Worm (Caenorhabditis elegans) whole organism, late embryonic: ENCODE results near the gene T10B10.8.

Experiments
- F13H6.1 ChIP-seq: sonication (generic microtip); optimal IDR thresholded peaks from 2 replicates; lab custom pipeline; 2016; ENCODE audit warnings: missing genetic modification characterization, missing compliant biosample characterization
- K02D7.2 ChIP-seq: sonication (generic microtip); optimal IDR thresholded peaks from 2 replicates; lab custom pipeline; 2017; ENCODE audit warnings: mild to moderate bottlenecking, missing genetic modification characterization, missing compliant biosample characterization
- ceh-19 ChIP-seq: fragments of 200-800 bp; sonication (Bioruptor generic); optimal IDR thresholded peaks from 2 replicates; lab custom pipeline; 2018; ENCODE audit warnings: mild to moderate bottlenecking, missing genetic modification characterization, missing compliant biosample characterization
- ceh-22 ChIP-seq: sonication (generic microtip); optimal IDR thresholded peaks from 2 replicates; lab custom pipeline; 2017; ENCODE audit warnings: missing biosample characterization, missing genetic modification characterization
- ceh-45 ChIP-seq: fragments of 200-800 bp; sonication (Bioruptor generic); IDR thresholded peaks from 2 replicates; pipeline ENCODE4 v1.3.6; 2022; ENCODE audit warnings: missing genetic modification reagents, missing genetic modification characterization, missing compliant biosample characterization
- gmeb-2 ChIP-seq: sonication (generic microtip); optimal IDR thresholded peaks from 2 replicates; lab custom pipeline; 2016; ENCODE audit warnings: missing genetic modification characterization, inconsistent platforms, missing compliant biosample characterization
- lim-6 ChIP-seq: sonication (generic microtip); optimal IDR thresholded peaks from 2 replicates; lab custom pipeline; 2016; ENCODE audit warnings: missing genetic modification characterization, missing compliant biosample characterization
- nhr-11 ChIP-seq: fragments of 150-350 bp; optimal IDR thresholded peaks from 2 replicates; lab custom pipeline; 2014; ENCODE audit warnings: missing biosample characterization, missing genetic modification characterization
- nhr-232 ChIP-seq: sonication (generic microtip); optimal IDR thresholded peaks from 2 replicates; lab custom pipeline; 2016; ENCODE audit warnings: missing genetic modification characterization, missing compliant biosample characterization
- pha-4 ChIP-seq: fragments of 150-350 bp; optimal IDR thresholded peaks from 2 replicates; lab custom pipeline; 2018; ENCODE audit warnings: missing biosample characterization, missing genetic modification reagents, missing genetic modification characterization
- pqm-1 ChIP-seq: sonication (generic microtip); optimal IDR thresholded peaks from 2 replicates; lab custom pipeline; 2016; ENCODE audit warnings: missing genetic modification characterization, missing compliant biosample characterization
- tbx-2 ChIP-seq: sonication (generic microtip); optimal IDR thresholded peaks from 2 replicates; lab custom pipeline; 2016; ENCODE audit warnings: missing genetic modification characterization, missing compliant biosample characterization
- unc-55 ChIP-seq: sonication (generic microtip); optimal IDR thresholded peaks from 2 replicates; lab custom pipeline; 2017; ENCODE audit warnings: missing biosample characterization, missing genetic modification reagents, missing genetic modification characterization

DNA sequence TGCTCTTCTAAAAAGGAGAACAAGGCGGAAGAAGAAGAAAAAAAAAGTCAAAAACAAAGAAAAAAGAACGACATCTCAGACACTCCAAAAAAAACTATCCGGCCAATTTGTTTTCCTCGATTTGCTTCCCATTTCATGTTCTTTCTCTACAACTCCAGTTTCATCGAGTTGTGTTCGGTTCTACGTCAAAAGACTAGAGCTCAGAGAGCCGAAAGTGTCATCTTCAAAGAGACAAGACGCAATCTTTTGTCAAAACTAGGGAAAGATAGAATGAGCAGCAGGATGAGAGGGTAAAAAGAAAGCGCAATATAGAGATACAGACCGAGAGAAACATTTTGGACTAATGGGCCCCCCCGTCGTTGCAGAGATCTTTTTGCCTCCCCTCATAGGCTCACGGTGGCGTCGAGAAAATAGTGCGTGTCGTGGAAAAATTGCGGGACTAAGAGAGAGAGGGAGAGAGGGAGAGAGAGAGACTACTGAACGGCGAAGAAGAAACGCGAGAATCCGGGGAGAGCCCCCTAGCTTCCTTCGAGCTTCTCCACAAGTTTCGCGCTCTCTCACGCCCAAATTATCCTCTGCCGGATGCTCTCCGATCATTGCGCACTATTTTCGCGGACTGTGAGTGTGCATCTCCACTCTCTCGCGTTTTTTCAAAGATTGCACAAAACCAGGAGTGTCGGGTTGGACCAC, 23.1 kb upstream of the T10B10.8 start:
- TF ChIP-seq pha-4 (tag; lab: Kevin White, UChicago), result no peak
- peak; percentile 74 for TF ChIP-seq tbx-2 (tag; lab: Kevin White, UChicago)
- TF ChIP-seq ceh-19 (GFP tag; lab: Kevin White, UChicago), result peak; percentile 55
- no peak for TF ChIP-seq ceh-22
- TF ChIP-seq unc-55, result no peak
- no peak for TF ChIP-seq pqm-1 (tag; lab: Kevin White, UChicago)
- no peak for TF ChIP-seq K02D7.2 (tag; lab: Kevin White, UChicago)
- no peak for TF ChIP-seq nhr-232 (tag; lab: Kevin White, UChicago)
- no peak for TF ChIP-seq nhr-11 (tag; lab: Kevin White, UChicago)
- peak; percentile 8 for TF ChIP-seq lim-6 (tag; lab: Kevin White, UChicago)
- no peak for TF ChIP-seq gmeb-2
- TF ChIP-seq F13H6.1, result peak; percentile 7
- no peak for TF ChIP-seq ceh-45 (GFP tag; lab: Robert Waterston, UW)
